Worm (Caenorhabditis elegans): ENCODE measurements around the gene atln-2.

ce11 chrIV:14937017-14937416 lies 44.4 kb upstream of the atln-2 start, which contains the start of gene Y57G11C.1144:
- no peak for TF ChIP-seq nhr-237 (tag; optimal IDR thresholded peaks at IDR 0.05)
- no peak for TF ChIP-seq sptf-1 (tag; optimal IDR thresholded peaks at IDR 0.05)
- TF ChIP-seq cnd-1 (tag; optimal IDR thresholded peaks at IDR 0.05) = no peak
- no peak for TF ChIP-seq ceh-39 (tag; optimal IDR thresholded peaks at IDR 0.05)
- no peak for TF ChIP-seq nhr-28 (tag; optimal IDR thresholded peaks at IDR 0.05)
- TF ChIP-seq lsy-2 (tag; optimal IDR thresholded peaks at IDR 0.05) = no peak
- TF ChIP-seq unc-39 (tag; optimal IDR thresholded peaks at IDR 0.05) = no peak
- no peak for TF ChIP-seq pha-4 (tag; optimal IDR thresholded peaks at IDR 0.05)
- no peak for TF ChIP-seq ztf-11 (tag; optimal IDR thresholded peaks at IDR 0.05)
- no peak for TF ChIP-seq lin-32 (GFP tag; optimal IDR thresholded peaks at IDR 0.05)
- no peak for TF ChIP-seq snpc-4 (tag; optimal IDR thresholded peaks at IDR 0.05)

Data from whole organism, mixed stage, embryonic.